Worm (Caenorhabditis elegans) whole organism, L1 larva: ENCODE data around the gene F47B10.8.

Source experiments
- C34B4.2 ChIP-seq: sonication (generic microtip); optimal IDR thresholded peaks from 2 replicates; lab custom pipeline; 2017; ENCODE audit warnings: mild to moderate bottlenecking, missing genetic modification characterization, missing compliant biosample characterization
- F16B12.6 ChIP-seq: fragments of 150-350 bp; optimal IDR thresholded peaks from 2 replicates; lab custom pipeline; 2014; ENCODE audit warnings: missing biosample characterization, missing genetic modification characterization
- aly-2 ChIP-seq: fragments of 150-350 bp; optimal IDR thresholded peaks from 2 replicates; lab custom pipeline; 2014; ENCODE audit warnings: missing biosample characterization, missing genetic modification characterization
- blmp-1 ChIP-seq: fragments of 150-350 bp; optimal IDR thresholded peaks from 2 replicates; lab custom pipeline; 2014; ENCODE audit warnings: missing biosample characterization, missing genetic modification characterization
- ceh-82 ChIP-seq, 3 experiments: fragments of 150-350 bp in 1 of 3; sonication (generic microtip) in 2 of 3; optimal IDR thresholded peaks; 2 replicates each; lab custom pipeline; 2014 to 2017; ENCODE audit warnings: missing biosample characterization in 3 of 3, missing genetic modification characterization in 3 of 3
- ces-1 ChIP-seq: fragments of 150-350 bp; optimal IDR thresholded peaks from 2 replicates; lab custom pipeline; 2014; ENCODE audit warnings: missing biosample characterization, missing genetic modification reagents, missing genetic modification characterization
- dpl-1 ChIP-seq, 3 experiments: fragments of 150-350 bp in 2 of 3; sonication (generic microtip) in 1 of 3; optimal IDR thresholded peaks; 2 replicates each; lab custom pipeline; 2014 to 2017; ENCODE audit warnings: missing biosample characterization in 3 of 3, missing genetic modification characterization in 3 of 3, missing genetic modification reagents in 3 of 3
- dsc-1 ChIP-seq: sonication (generic microtip); optimal IDR thresholded peaks from 2 replicates; lab custom pipeline; 2016; ENCODE audit warnings: mild to moderate bottlenecking, missing genetic modification characterization, missing compliant biosample characterization
- efl-1 ChIP-seq, 4 experiments: fragments of 150-350 bp; optimal IDR thresholded peaks in 3 of 4; peaks in 1 of 4; 1 replicate in 1 of 4; 2 replicates in 3 of 4; lab custom pipeline; 2014; ENCODE audit warnings: missing biosample characterization in 2 of 4, missing genetic modification characterization in 2 of 4, missing genetic modification reagents in 2 of 4
- egl-13 ChIP-seq: sonication (generic microtip); optimal IDR thresholded peaks from 2 replicates; lab custom pipeline; 2016; ENCODE audit warnings: missing genotype, missing genetic modification reagents, missing genetic modification characterization, missing compliant biosample characterization
- egl-27 ChIP-seq, 2 experiments: fragments of 150-350 bp in 1 of 2; sonication (generic microtip); optimal IDR thresholded peaks; 3 replicates each; lab custom pipeline; 2017 to 2018; ENCODE audit warnings: missing biosample characterization in 2 of 2, missing genetic modification characterization in 2 of 2, missing genetic modification reagents in 2 of 2
- elt-2 ChIP-seq: sonication (generic microtip); optimal IDR thresholded peaks from 2 replicates; lab custom pipeline; 2016; ENCODE audit warnings: missing genetic modification characterization, mild to moderate bottlenecking, inconsistent platforms, missing compliant biosample characterization, missing genetic modification reagents
- fkh-8 ChIP-seq: sonication (generic microtip); optimal IDR thresholded peaks from 2 replicates; lab custom pipeline; 2016; ENCODE audit warnings: mild to moderate bottlenecking, missing genetic modification characterization, missing compliant biosample characterization
- grh-1 ChIP-seq: fragments of 200-800 bp; sonication (Bioruptor generic); IDR thresholded peaks from 2 replicates; pipeline ENCODE4 v1.3.6; 2022; ENCODE audit warnings: missing genetic modification reagents, missing genetic modification characterization, missing compliant biosample characterization
- hlh-17 ChIP-seq: fragments of 200-800 bp; sonication (Bioruptor generic); optimal IDR thresholded peaks from 2 replicates; lab custom pipeline; 2018; ENCODE audit warnings: missing genetic modification characterization, mild to moderate bottlenecking, missing compliant biosample characterization, moderate library complexity, borderline replicate concordance
- hlh-4 ChIP-seq: sonication (generic microtip); optimal IDR thresholded peaks from 2 replicates; lab custom pipeline; 2016; ENCODE audit warnings: mild to moderate bottlenecking, missing genetic modification characterization, missing compliant biosample characterization
- hpl-2 ChIP-seq: fragments of 150-350 bp; optimal IDR thresholded peaks from 2 replicates; lab custom pipeline; 2014; ENCODE audit warnings: missing biosample characterization, missing genetic modification reagents, missing genetic modification characterization
- irx-1 ChIP-seq: sonication (generic microtip); optimal IDR thresholded peaks from 2 replicates; lab custom pipeline; 2016; ENCODE audit warnings: missing genetic modification characterization, missing compliant biosample characterization
- isw-1 ChIP-seq: fragments of 200-800 bp; sonication (Bioruptor generic); IDR thresholded peaks from 2 replicates; pipeline ENCODE4 v1.3.6; 2022; ENCODE audit warnings: missing genetic modification characterization, missing compliant biosample characterization
- lin-13 ChIP-seq: fragments of 150-350 bp; optimal IDR thresholded peaks from 2 replicates; lab custom pipeline; 2014; ENCODE audit warnings: missing biosample characterization, missing genetic modification reagents, missing genetic modification characterization
- lin-14 ChIP-seq: fragments of 200-800 bp; sonication (Bioruptor generic); optimal IDR thresholded peaks from 2 replicates; lab custom pipeline; 2018; ENCODE audit warnings: mild to moderate bottlenecking, missing genetic modification characterization, moderate library complexity, missing compliant biosample characterization
- lin-15B ChIP-seq: fragments of 150-350 bp; sonication (generic microtip); optimal IDR thresholded peaks from 3 replicates; lab custom pipeline; 2014; ENCODE audit warnings: missing biosample characterization, missing genetic modification characterization
- lin-35 ChIP-seq, 2 experiments: fragments of 150-350 bp; optimal IDR thresholded peaks; 2 replicates each; lab custom pipeline; 2014; ENCODE audit warnings: missing biosample characterization in 2 of 2, missing genetic modification characterization in 2 of 2, missing genetic modification reagents in 2 of 2
- lin-39 ChIP-seq: fragments of 150-350 bp; optimal IDR thresholded peaks from 2 replicates; lab custom pipeline; 2014; ENCODE audit warnings: missing biosample characterization, missing genetic modification reagents, missing genetic modification characterization
- lsy-2 ChIP-seq, 2 experiments: fragments of 150-350 bp; optimal IDR thresholded peaks; 2 replicates each; lab custom pipeline; 2014; ENCODE audit warnings: missing biosample characterization in 2 of 2, missing genetic modification characterization in 2 of 2
- mab-9 ChIP-seq: fragments of 200-800 bp; sonication (Bioruptor generic); IDR thresholded peaks from 2 replicates; pipeline ENCODE4 v1.3.6; 2022; ENCODE audit warnings: missing genetic modification reagents, missing genetic modification characterization, missing compliant biosample characterization
- nhr-19 ChIP-seq: fragments of 200-800 bp; sonication (Bioruptor generic); conservative IDR thresholded peaks from 2 replicates; pipeline ENCODE4 v1.3.6; 2022; ENCODE audit warnings: missing genetic modification characterization, missing compliant biosample characterization
- nhr-237 ChIP-seq: fragments of 150-350 bp; optimal IDR thresholded peaks from 2 replicates; lab custom pipeline; 2014; ENCODE audit warnings: missing biosample characterization, missing genetic modification characterization
- nhr-47 ChIP-seq: sonication (generic microtip); optimal IDR thresholded peaks from 2 replicates; lab custom pipeline; 2016; ENCODE audit warnings: mild to moderate bottlenecking, missing genetic modification characterization, moderate library complexity, missing compliant biosample characterization
- nhr-71 ChIP-seq: sonication (generic microtip); optimal IDR thresholded peaks from 2 replicates; lab custom pipeline; 2016; ENCODE audit warnings: mild to moderate bottlenecking, missing genetic modification characterization, moderate library complexity, missing compliant biosample characterization
- pag-3 ChIP-seq: sonication (generic microtip); optimal IDR thresholded peaks from 2 replicates; lab custom pipeline; 2017; ENCODE audit warnings: missing genetic modification characterization, mild to moderate bottlenecking, missing compliant biosample characterization, antibody characterized with exemption, borderline replicate concordance; ENCODE audit not compliant: insufficient read depth
- rnt-1 ChIP-seq: sonication (generic microtip); optimal IDR thresholded peaks from 2 replicates; lab custom pipeline; 2016; ENCODE audit warnings: mild to moderate bottlenecking, missing genetic modification characterization, moderate library complexity, missing compliant biosample characterization
- snu-23 ChIP-seq: sonication (generic microtip); optimal IDR thresholded peaks from 2 replicates; lab custom pipeline; 2016; ENCODE audit warnings: missing genetic modification characterization, missing compliant biosample characterization
- sup-37 ChIP-seq: fragments of 200-800 bp; sonication (Bioruptor generic); optimal IDR thresholded peaks from 2 replicates; lab custom pipeline; 2018; ENCODE audit warnings: mild to moderate bottlenecking, missing genetic modification characterization, missing compliant biosample characterization
- swsn-7 ChIP-seq: sonication (generic microtip); optimal IDR thresholded peaks from 2 replicates; lab custom pipeline; 2016; ENCODE audit warnings: missing genetic modification characterization, missing compliant biosample characterization
- tlp-1 ChIP-seq: fragments of 150-350 bp; optimal IDR thresholded peaks from 2 replicates; lab custom pipeline; 2014; ENCODE audit warnings: missing biosample characterization, missing genetic modification characterization
- unc-30 ChIP-seq: sonication (generic microtip); optimal IDR thresholded peaks from 2 replicates; lab custom pipeline; 2017; ENCODE audit warnings: missing biosample characterization, missing genetic modification characterization
- unc-62 ChIP-seq: fragments of 150-350 bp; optimal IDR thresholded peaks from 2 replicates; lab custom pipeline; 2014; ENCODE audit warnings: missing biosample characterization, missing genetic modification reagents, missing genetic modification characterization
- unc-98 ChIP-seq: fragments of 200-800 bp; sonication (Bioruptor generic); IDR thresholded peaks from 2 replicates; pipeline ENCODE4 v1.3.6; 2022; ENCODE audit warnings: missing genetic modification characterization, missing compliant biosample characterization
- ztf-11 ChIP-seq, 2 experiments: sonication (generic microtip); optimal IDR thresholded peaks; 2 replicates each; lab custom pipeline; 2016 to 2017; ENCODE audit warnings: missing genetic modification characterization in 2 of 2, missing biosample characterization in 1 of 2, missing compliant biosample characterization in 1 of 2
- ztf-4 ChIP-seq: fragments of 150-350 bp; optimal IDR thresholded peaks from 2 replicates; lab custom pipeline; 2014; ENCODE audit warnings: missing biosample characterization, missing genetic modification characterization

Gene F47B10.8

ce11 chrX:10914421-10915277 lies 4.0 kb upstream of the F47B10.8 start (continued):
- TF ChIP-seq lin-35 (GFP tag; optimal IDR thresholded peaks at IDR 0.05; lab: Kevin White, UChicago) (peak in 1 of 2 experiments; percentile 17), swsn-7 (tag; lab: Kevin White, UChicago) (no peak), blmp-1 (tag; lab: Kevin White, UChicago) (peak; percentile 12), elt-2 (tag; lab: Kevin White, UChicago) (peak; percentile 66), unc-62 (GFP tag; lab: Kevin White, UChicago) (no peak), pag-3 (tag; lab: Kevin White, UChicago) (no peak), ztf-4 (tag; lab: Kevin White, UChicago) (no peak), unc-98 (no peak), C34B4.2 (tag; lab: Kevin White, UChicago) (no peak), lin-14 (GFP tag; lab: Kevin White, UChicago) (peak; percentile 26), lin-15B (no peak), efl-1 (optimal IDR thresholded peaks at IDR 0.05; lab: Kevin White, UChicago) (no peak), efl-1 (GFP tag; optimal IDR thresholded peaks at IDR 0.05 in 1 of 2; lab: Kevin White, UChicago) (no peak)

- TF ChIP-seq egl-27 (tag; optimal IDR thresholded peaks at IDR 0.05; lab: Kevin White, UChicago) (no peak), hpl-2 (GFP tag; lab: Kevin White, UChicago) (no peak), lin-39 (no peak), pag-3 (tag; lab: Kevin White, UChicago) (no peak), egl-13 (tag; lab: Kevin White, UChicago) (no peak), tlp-1 (tag; lab: Kevin White, UChicago) (no peak), ces-1 (GFP tag; lab: Kevin White, UChicago) (no peak), lin-13 (GFP tag; lab: Kevin White, UChicago) (no peak), unc-30 (tag; lab: Kevin White, UChicago) (no peak), rnt-1 (no peak), dsc-1 (no peak), nhr-237 (tag; lab: Kevin White, UChicago) (no peak), aly-2 (tag; lab: Kevin White, UChicago) (no peak)
Observed at ce11 chrX:10913981-10914380, 3.4 kb upstream of the F47B10.8 start, which contains the start of gene F47B10.9. Gene F47B10.9 (minus strand): TSS chrX:10914081.

DNA sequence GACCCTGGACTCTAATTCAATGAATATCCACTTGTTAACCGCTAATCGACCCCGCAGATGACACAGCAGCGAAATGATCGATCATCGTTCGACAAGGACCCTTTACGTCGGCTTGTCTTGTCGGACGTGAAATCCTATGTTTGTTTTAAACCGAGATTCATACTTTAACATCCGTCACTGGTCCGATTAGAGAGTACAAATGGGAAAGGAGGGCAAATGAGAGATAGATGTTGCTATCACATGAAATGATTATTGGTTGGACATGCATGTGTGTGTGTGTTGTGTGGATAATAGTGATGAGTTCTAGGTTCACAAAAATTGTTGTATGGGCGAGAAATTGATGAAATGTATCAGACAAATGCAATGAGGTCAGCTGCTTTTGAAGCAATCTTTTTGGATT lies 955 bp downstream of the F47B10.8 start:
- TF ChIP-seq snu-23 (peak; percentile 12), hlh-17 (GFP tag; lab: Kevin White, UChicago) (no peak), rnt-1 (peak; percentile 70), lin-39 (peak; percentile 36), lsy-2 (tag; optimal IDR thresholded peaks at IDR 0.05; lab: Kevin White, UChicago) (peak in 1 of 2 experiments; percentile 33), nhr-71 (tag; lab: Kevin White, UChicago) (peak; percentile 60), nhr-19 (GFP tag; lab: Robert Waterston, UW) (peak; percentile 34; the same call in 1 of the 2 replicates), C34B4.2 (tag; lab: Kevin White, UChicago) (no peak), lin-14 (GFP tag; lab: Kevin White, UChicago) (peak; percentile 69)

DNA sequence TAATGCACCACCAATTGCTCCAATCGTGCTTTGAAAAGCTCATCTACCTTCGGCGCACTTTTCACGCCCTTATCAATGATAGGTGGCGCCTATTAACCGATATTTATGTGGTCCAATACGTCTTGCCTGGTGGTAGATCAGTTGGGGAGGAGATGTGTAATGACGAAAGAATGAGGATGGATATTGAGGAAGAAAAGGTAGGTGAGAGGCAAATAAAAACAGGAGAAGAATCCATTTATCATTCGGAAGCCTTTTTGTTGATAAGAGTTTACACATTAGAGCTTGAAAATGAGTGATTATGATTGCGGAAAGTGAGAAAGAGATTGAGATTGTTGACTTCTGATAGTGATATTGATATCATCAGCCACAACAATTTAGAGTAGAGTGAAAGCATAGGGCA lies 3.2 kb downstream of the F47B10.8 start:
- TF ChIP-seq swsn-7 (tag; lab: Kevin White, UChicago) (no peak), irx-1 (no peak), grh-1 (no peak), elt-2 (tag; lab: Kevin White, UChicago) (no peak), ztf-4 (tag; lab: Kevin White, UChicago) (no peak), sup-37 (GFP tag; lab: Kevin White, UChicago) (no peak), blmp-1 (tag; lab: Kevin White, UChicago) (no peak), ces-1 (GFP tag; lab: Kevin White, UChicago) (no peak), ceh-82 (tag; optimal IDR thresholded peaks at IDR 0.05; lab: Kevin White, UChicago) (no peak), nhr-47 (no peak), egl-27 (tag; optimal IDR thresholded peaks at IDR 0.05; lab: Kevin White, UChicago) (no peak), nhr-237 (tag; lab: Kevin White, UChicago) (no peak), snu-23 (no peak), pag-3 (tag; lab: Kevin White, UChicago) (no peak), nhr-19 (GFP tag; lab: Robert Waterston, UW) (0 out of 2 replicates have a peak, but pooled peaks have one; percentile 7), ztf-11 (tag; optimal IDR thresholded peaks at IDR 0.05; lab: Kevin White, UChicago) (no peak), nhr-71 (tag; lab: Kevin White, UChicago) (peak; percentile 29), dpl-1 (GFP tag; optimal IDR thresholded peaks at IDR 0.05; lab: Kevin White, UChicago) (no peak), mab-9 (GFP tag; lab: Robert Waterston, UW) (no peak), isw-1 (no peak), lin-14 (GFP tag; lab: Kevin White, UChicago) (peak; percentile 32), fkh-8 (no peak), aly-2 (tag; lab: Kevin White, UChicago) (no peak), hlh-4 (tag; lab: Kevin White, UChicago) (no peak), F16B12.6 (no peak)
